Fruit fly (Drosophila melanogaster) whole organism, wandering third instar larva: ENCODE measurements around the gene se.

Source experiments
- Abd-B ChIP-seq: fragments of >200 bp; optimal IDR thresholded peaks from 2 replicates; lab custom pipeline; 2017; ENCODE audit warnings: missing biosample characterization, missing genetic modification characterization
- CG9705 ChIP-seq: fragments of 200-800 bp; sonication (Bioruptor generic); optimal IDR thresholded peaks from 2 replicates; lab custom pipeline; 2018; ENCODE audit warnings: missing biosample characterization, mild to moderate bottlenecking, missing genetic modification characterization
- CrebA ChIP-seq: fragments of 200-800 bp; sonication (Bioruptor generic); optimal IDR thresholded peaks from 2 replicates; lab custom pipeline; 2016; ENCODE audit warnings: missing biosample characterization, mild to moderate bottlenecking, missing genetic modification characterization, borderline replicate concordance
- Dif ChIP-seq: fragments of 200-275, 200-300 bp; sonication (Bioruptor generic); optimal IDR thresholded peaks from 2 replicates; lab custom pipeline; 2018; ENCODE audit warnings: missing biosample characterization, missing genetic modification characterization; ENCODE audit not compliant: partially characterized antibody
- GATAd ChIP-seq: sonication (Bioruptor generic); optimal IDR thresholded peaks from 2 replicates; lab custom pipeline; 2016; ENCODE audit warnings: missing biosample characterization, missing genetic modification characterization
- Hnf4 ChIP-seq: fragments of 200-800 bp; sonication (Bioruptor generic); optimal IDR thresholded peaks from 2 replicates; lab custom pipeline; 2016; ENCODE audit warnings: missing biosample characterization, mild to moderate bottlenecking, missing genetic modification characterization
- Hr83 ChIP-seq: fragments of 200-300 bp; sonication (Bioruptor generic); optimal IDR thresholded peaks from 2 replicates; lab custom pipeline; 2016; ENCODE audit warnings: missing biosample characterization, mild to moderate bottlenecking, missing genetic modification characterization, moderate library complexity; ENCODE audit not compliant: poor library complexity, severe bottlenecking
- Jra ChIP-seq: sonication (Bioruptor generic); optimal IDR thresholded peaks from 2 replicates; lab custom pipeline; 2016; ENCODE audit warnings: missing biosample characterization, missing genetic modification characterization
- Mio ChIP-seq: sonication (Bioruptor generic); optimal IDR thresholded peaks from 2 replicates; lab custom pipeline; 2016; ENCODE audit warnings: missing biosample characterization, missing genetic modification characterization
- Myc ChIP-seq: fragments of >200 bp; optimal IDR thresholded peaks from 2 replicates; lab custom pipeline; 2017
- OdsH ChIP-seq: fragments of 200-800 bp; sonication (Bioruptor generic); optimal IDR thresholded peaks from 2 replicates; lab custom pipeline; 2016; ENCODE audit warnings: missing biosample characterization, mild to moderate bottlenecking, missing genetic modification characterization
- Rel ChIP-seq, 2 experiments: fragments of 200-800 bp; sonication (Bioruptor generic) in 1 of 2; optimal IDR thresholded peaks; 2 replicates in 1 of 2; 3 replicates in 1 of 2; lab custom pipeline; 2016 to 2019; ENCODE audit warnings: mild to moderate bottlenecking in 2 of 2, missing biosample characterization in 2 of 2, missing genetic modification characterization in 2 of 2, moderate library complexity in 1 of 2
- Sp1 ChIP-seq: fragments of 200-800 bp; sonication (Bioruptor generic); optimal IDR thresholded peaks from 3 replicates; lab custom pipeline; 2019; ENCODE audit warnings: missing biosample characterization, mild to moderate bottlenecking, missing genetic modification characterization, moderate library complexity
- Vsx2 ChIP-seq: fragments of 200-300, 225-300 bp; sonication (Bioruptor generic); optimal IDR thresholded peaks from 2 replicates; lab custom pipeline; 2018; ENCODE audit warnings: missing biosample characterization, missing genetic modification characterization; ENCODE audit not compliant: partially characterized antibody
- br ChIP-seq: fragments of 200-800 bp; sonication (Bioruptor generic); optimal IDR thresholded peaks from 2 replicates; lab custom pipeline; 2016; ENCODE audit warnings: missing biosample characterization, missing genetic modification characterization
- brk ChIP-seq: fragments of 200-800 bp; sonication (Bioruptor generic); optimal IDR thresholded peaks from 2 replicates; lab custom pipeline; 2016; ENCODE audit warnings: missing biosample characterization, mild to moderate bottlenecking, missing genetic modification characterization
- dl ChIP-seq, 2 experiments: fragments of 175-275, 200-275 bp in 1 of 2; fragments of 200-275 bp in 1 of 2; sonication (Bioruptor generic); optimal IDR thresholded peaks; lab custom pipeline; 2018; ENCODE audit warnings: mild to moderate bottlenecking in 2 of 2, missing biosample characterization in 2 of 2, missing genetic modification characterization in 2 of 2, moderate library complexity in 2 of 2; ENCODE audit not compliant: partially characterized antibody in 2 of 2, insufficient read depth in 1 of 2
- dmrt93B ChIP-seq: fragments of 200-800 bp; sonication (Bioruptor generic); optimal IDR thresholded peaks from 2 replicates; lab custom pipeline; 2018; ENCODE audit warnings: missing biosample characterization, mild to moderate bottlenecking, missing genetic modification characterization
- dsf ChIP-seq: sonication (Bioruptor generic); optimal IDR thresholded peaks from 2 replicates; lab custom pipeline; 2016; ENCODE audit warnings: missing biosample characterization, missing genetic modification characterization, borderline replicate concordance
- ey ChIP-seq: fragments of 200-800 bp; sonication (Bioruptor generic); optimal IDR thresholded peaks from 2 replicates; lab custom pipeline; 2016; ENCODE audit warnings: missing biosample characterization, missing genetic modification characterization
- foxo ChIP-seq, 2 experiments: fragments of 200-800 bp; sonication (Bioruptor generic); optimal IDR thresholded peaks; 2 replicates in 1 of 2; 3 replicates in 1 of 2; lab custom pipeline; 2016 to 2017; ENCODE audit warnings: missing biosample characterization in 2 of 2, missing genetic modification characterization in 2 of 2
- fru ChIP-seq: fragments of 200-800 bp; sonication (Bioruptor generic); optimal IDR thresholded peaks from 3 replicates; lab custom pipeline; 2016; ENCODE audit warnings: missing biosample characterization, mild to moderate bottlenecking, missing genetic modification characterization
- h ChIP-seq: fragments of 200-800 bp; sonication (Bioruptor generic); optimal IDR thresholded peaks from 3 replicates; lab custom pipeline; 2016; ENCODE audit warnings: missing biosample characterization, mild to moderate bottlenecking, missing genetic modification characterization
- jim ChIP-seq: fragments of 175-275, 200-325 bp; sonication (Bioruptor generic); optimal IDR thresholded peaks from 2 replicates; lab custom pipeline; 2016; ENCODE audit warnings: missing biosample characterization, mild to moderate bottlenecking, missing genetic modification characterization
- lola ChIP-seq: fragments of >200 bp; optimal IDR thresholded peaks from 2 replicates; lab custom pipeline; 2017; ENCODE audit warnings: missing biosample characterization, missing genetic modification characterization
- psq ChIP-seq: fragments of 200-800 bp; sonication (Bioruptor generic); optimal IDR thresholded peaks from 3 replicates; lab custom pipeline; 2017; ENCODE audit warnings: missing biosample characterization, mild to moderate bottlenecking, missing genetic modification characterization, moderate library complexity
- rgr ChIP-seq: fragments of 200-800 bp; sonication (Bioruptor generic); optimal IDR thresholded peaks from 3 replicates; lab custom pipeline; 2016; ENCODE audit warnings: missing biosample characterization, mild to moderate bottlenecking, missing genetic modification characterization
- sage ChIP-seq: fragments of 200-800 bp; sonication (Bioruptor generic); optimal IDR thresholded peaks from 2 replicates; lab custom pipeline; 2016; ENCODE audit warnings: missing biosample characterization, mild to moderate bottlenecking, missing genetic modification characterization
- sv ChIP-seq: fragments of 200-800 bp; sonication (Bioruptor generic); optimal IDR thresholded peaks from 3 replicates; lab custom pipeline; 2016; ENCODE audit warnings: missing biosample characterization, missing genetic modification characterization
- woc ChIP-seq: sonication (Bioruptor generic); optimal IDR thresholded peaks from 2 replicates; lab custom pipeline; 2016; ENCODE audit warnings: missing biosample characterization, mild to moderate bottlenecking, missing genetic modification characterization

The se gene

DNA sequence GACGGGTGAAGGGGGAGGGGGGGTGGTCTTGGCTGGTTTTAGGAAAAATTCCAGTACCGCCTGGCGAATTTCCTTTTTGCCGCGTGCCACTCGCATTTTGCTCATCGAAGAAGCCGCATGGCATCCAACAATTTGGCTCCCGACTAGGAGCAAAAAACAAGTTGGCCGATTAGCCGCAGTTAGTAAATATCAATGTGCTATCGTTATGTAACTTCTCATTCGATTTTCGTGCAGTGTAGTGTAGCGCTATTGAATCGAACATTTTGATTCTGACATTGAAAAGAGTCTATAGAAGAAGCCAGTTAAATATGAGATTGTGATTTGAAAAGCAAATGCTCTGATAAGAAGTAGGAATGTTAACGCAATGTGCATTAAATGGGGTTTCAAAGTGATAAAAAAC, 9.3 kb downstream of the se start:
- TF ChIP-seq OdsH (GFP tag; lab: Kevin White, UChicago) = no peak
- no peak for TF ChIP-seq CG9705
- no peak for TF ChIP-seq Hnf4 (GFP tag; lab: Kevin White, UChicago)
- TF ChIP-seq rgr (GFP tag; lab: Kevin White, UChicago) = no peak
- no peak for TF ChIP-seq Sp1 (GFP tag; lab: Kevin White, UChicago)
- TF ChIP-seq Mio (GFP tag; lab: Kevin White, UChicago) = no peak
- no peak for TF ChIP-seq dl (GFP tag; optimal IDR thresholded peaks at IDR 0.05; lab: Kevin White, UChicago; ENCODE audit: insufficient read depth in 1 of 2, partially characterized antibody in 2 of 2)
- no peak for TF ChIP-seq fru (GFP tag; lab: Kevin White, UChicago)
- no peak for TF ChIP-seq Abd-B (GFP tag; lab: Kevin White, UChicago)
- TF ChIP-seq dsf (GFP tag; lab: Kevin White, UChicago) = no peak
- TF ChIP-seq jim (GFP tag; lab: Kevin White, UChicago) = no peak
- TF ChIP-seq Hr83 (GFP tag; lab: Kevin White, UChicago) = no peak
- no peak for TF ChIP-seq lola (GFP tag; lab: Kevin White, UChicago)
- no peak for TF ChIP-seq sv (GFP tag; lab: Kevin White, UChicago)
- no peak for TF ChIP-seq h (GFP tag; lab: Kevin White, UChicago)
- no peak for TF ChIP-seq Vsx2
- no peak for TF ChIP-seq psq (GFP tag; lab: Kevin White, UChicago)
- TF ChIP-seq br (GFP tag; lab: Kevin White, UChicago) = no peak
- no peak for TF ChIP-seq CrebA (GFP tag; lab: Kevin White, UChicago)
- TF ChIP-seq brk (GFP tag; lab: Kevin White, UChicago) = no peak

DNA sequence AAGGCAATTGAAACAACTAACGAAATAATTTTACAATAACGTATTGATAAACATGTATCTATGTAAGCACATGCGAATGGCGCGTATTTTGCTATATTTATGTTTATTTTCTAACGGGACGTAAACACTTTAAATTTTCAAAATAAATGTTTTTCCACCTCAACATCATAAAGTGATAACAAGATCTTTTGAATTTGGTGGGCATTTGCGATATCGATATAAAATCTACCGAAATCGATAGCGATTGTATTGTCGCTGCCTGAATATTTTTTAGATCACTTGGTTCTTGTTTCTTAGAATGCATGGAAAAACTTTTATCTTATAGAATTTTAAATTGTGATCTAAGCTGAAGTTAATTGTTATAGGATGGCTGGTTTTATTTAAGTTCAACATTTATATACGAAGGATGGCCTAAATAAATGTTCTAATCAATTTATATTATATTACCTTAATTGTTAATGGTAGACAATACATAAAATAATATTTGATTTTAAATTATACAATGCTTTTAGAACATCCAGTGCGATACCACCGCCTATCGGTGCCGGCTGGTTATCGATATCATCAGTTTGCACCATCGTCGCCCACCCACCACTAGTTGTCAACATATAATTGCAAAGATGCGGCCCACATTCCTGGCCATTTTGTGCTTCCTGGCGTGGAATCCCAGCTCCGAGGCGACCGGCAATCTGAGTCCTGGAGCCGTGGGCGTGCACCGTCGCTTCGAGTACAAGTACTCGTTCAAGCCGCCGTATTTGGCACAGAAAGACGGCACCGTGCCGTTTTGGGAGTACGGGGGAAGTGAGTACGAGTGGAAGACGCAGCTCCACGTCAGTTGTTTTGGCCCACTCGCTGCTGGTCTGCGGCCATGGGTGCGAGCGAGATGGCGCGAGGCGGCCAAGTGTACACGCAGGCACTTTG, 14.3 kb downstream of the se start, which contains the start of gene ergic53:
Gene ergic53 (plus strand): TSS at position 592 of the 921 bp plus-strand sequence.
- TF ChIP-seq Hr83 (GFP tag; lab: Kevin White, UChicago) = no peak
- peak; percentile 71 for TF ChIP-seq GATAd (GFP tag; lab: Kevin White, UChicago)
- peak; percentile 34 for TF ChIP-seq Myc
- no peak for TF ChIP-seq Jra (GFP tag; lab: Kevin White, UChicago)
- no peak for TF ChIP-seq Rel (GFP tag; optimal IDR thresholded peaks at IDR 0.05; lab: Kevin White, UChicago)
- TF ChIP-seq Rel (tag; optimal IDR thresholded peaks at IDR 0.05; lab: Kevin White, UChicago) = peak; percentile 32

DNA sequence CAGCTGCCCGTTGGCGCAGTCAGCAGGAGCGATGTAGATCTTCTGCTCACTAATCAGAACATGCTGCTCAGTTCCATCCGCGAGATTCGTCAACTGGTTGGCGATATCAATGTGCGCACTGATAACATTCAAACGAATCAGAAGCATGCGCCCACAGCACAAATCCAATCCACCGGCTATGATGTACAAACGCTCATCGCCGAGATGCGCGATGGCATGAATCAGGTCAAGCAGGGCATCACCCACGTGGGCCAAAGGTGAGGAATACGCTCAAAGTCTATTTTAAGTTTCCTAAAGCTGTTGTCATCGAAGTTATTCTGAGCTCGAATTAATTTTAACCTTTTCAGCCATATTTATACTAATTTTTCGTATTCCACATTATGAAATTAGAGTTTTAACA, 16.0 kb downstream of the se start:
- TF ChIP-seq CrebA (GFP tag; lab: Kevin White, UChicago) (no peak), lola (GFP tag; lab: Kevin White, UChicago) (no peak), Vsx2 (no peak), Dif (GFP tag; lab: Kevin White, UChicago) (no peak), dmrt93B (GFP tag; lab: Kevin White, UChicago) (no peak), ey (GFP tag; lab: Kevin White, UChicago) (no peak), Sp1 (GFP tag; lab: Kevin White, UChicago) (no peak), sage (GFP tag; lab: Kevin White, UChicago) (no peak), jim (GFP tag; lab: Kevin White, UChicago) (no peak), woc (GFP tag; lab: Kevin White, UChicago) (no peak), h (GFP tag; lab: Kevin White, UChicago) (no peak), foxo (GFP tag; optimal IDR thresholded peaks at IDR 0.05; lab: Kevin White, UChicago) (no peak), psq (GFP tag; lab: Kevin White, UChicago) (no peak), Myc (no peak), fru (GFP tag; lab: Kevin White, UChicago) (no peak)

- no peak for TF ChIP-seq Rel (GFP tag; optimal IDR thresholded peaks at IDR 0.05; lab: Kevin White, UChicago)
- TF ChIP-seq Rel (tag; optimal IDR thresholded peaks at IDR 0.05; lab: Kevin White, UChicago) = no peak
- no peak for TF ChIP-seq dmrt93B (GFP tag; lab: Kevin White, UChicago)
Observed at dm6 chr3L:8538355-8538754, 18.0 kb downstream of the se start.
